Fruit fly (Drosophila melanogaster): Measurements from ENCODE around the gene hth.
A peak's percentile ranks its signal among the peaks of the same experiment; 100 is the strongest.

The hth gene

DNA sequence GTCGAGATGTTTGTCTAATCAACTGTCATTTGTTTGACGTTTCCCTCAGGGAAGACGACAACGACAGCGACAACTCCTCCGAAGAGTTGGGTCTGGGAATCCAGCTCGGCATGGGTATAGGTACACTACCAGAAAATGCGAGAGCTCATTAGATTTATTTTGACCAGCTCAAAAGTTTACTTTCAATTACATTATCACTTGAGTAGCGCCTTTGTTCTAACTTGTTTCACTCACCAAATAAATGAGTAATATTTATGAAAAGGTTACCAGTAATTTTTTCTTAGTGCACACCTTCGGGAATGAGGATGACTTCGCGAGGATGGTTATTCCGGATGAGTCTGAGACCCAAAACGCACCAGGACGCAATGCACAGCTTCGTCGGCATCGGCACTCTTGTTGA is 145.2 kb downstream of the hth start (continued):
- TF ChIP-seq CG2199 (GFP tag; IDR thresholded peaks at IDR 0.05) (0 out of 3 replicates have a peak, but pooled peaks have one; percentile 20), gsb (GFP tag; IDR thresholded peaks at IDR 0.05) (no peak), aop (GFP tag; IDR thresholded peaks at IDR 0.05) (no peak), CG11093 (GFP tag; IDR thresholded peaks at IDR 0.05) (no peak), CG4820 (GFP tag; optimal IDR thresholded peaks at IDR 0.05) (peak; percentile 67), Blimp-1 (GFP tag; optimal IDR thresholded peaks at IDR 0.05) (peak; percentile 54), Dbx (GFP tag; IDR thresholded peaks at IDR 0.05) (peak; percentile 56; the same call in 1 of the 3 replicates), CG9437 (GFP tag; optimal IDR thresholded peaks at IDR 0.05) (no peak), eve (GFP tag; optimal IDR thresholded peaks at IDR 0.05) (peak in 1 of 2 experiments; percentile 46), odd (GFP tag; optimal IDR thresholded peaks at IDR 0.05) (peak; percentile 34), ems (GFP tag; optimal IDR thresholded peaks at IDR 0.05) (peak; percentile 40), CG30403 (GFP tag; optimal IDR thresholded peaks at IDR 0.05) (peak; percentile 62), ap (GFP tag; IDR thresholded peaks at IDR 0.05) (peak; percentile 16; the same call in 1 of the 2 replicates), CG8359 (GFP tag; optimal IDR thresholded peaks at IDR 0.05; ENCODE audit: borderline replicate concordance) (peak; percentile 11), CG8281 (tag; optimal IDR thresholded peaks at IDR 0.05) (peak; percentile 37), Ets65A (GFP tag) (peak; percentile 82), CG6683 (GFP tag; optimal IDR thresholded peaks at IDR 0.05) (no peak), slbo (GFP tag; IDR thresholded peaks at IDR 0.05) (peak; percentile 56; the same call in 1 of the 2 replicates), esg (GFP tag; conservative IDR thresholded peaks at IDR 0.05) (peak; percentile 54), CG33557 (GFP tag; optimal IDR thresholded peaks at IDR 0.05) (no peak)

DNA sequence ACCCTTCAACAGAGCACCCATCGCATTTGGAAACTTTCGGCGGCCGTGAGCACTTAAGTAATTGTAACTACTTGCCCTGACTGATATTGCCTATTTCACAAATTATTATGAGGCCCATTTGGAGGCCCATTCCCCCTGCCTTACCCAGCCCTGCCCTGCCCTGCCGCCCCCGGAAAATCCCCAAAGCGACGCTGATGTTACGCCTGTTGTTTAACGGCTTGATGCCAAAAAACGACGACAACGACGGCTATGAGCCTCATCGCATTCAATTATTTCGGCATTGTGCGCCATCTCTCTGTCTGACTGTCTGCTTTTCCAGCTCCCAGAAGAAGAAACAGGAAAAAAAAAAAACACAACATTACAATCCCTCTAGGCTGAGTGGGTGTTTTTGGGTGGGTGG is 145.8 kb downstream of the hth start:
- TF ChIP-seq crp (GFP tag; optimal IDR thresholded peaks at IDR 0.05) (no peak), sisA (GFP tag; IDR thresholded peaks at IDR 0.05) (no peak), abd-A (tag; optimal IDR thresholded peaks at IDR 0.05) (peak; percentile 95), CG6272 (GFP tag; IDR thresholded peaks at IDR 0.05) (no peak), CG7839 (tag; optimal IDR thresholded peaks at IDR 0.05) (no peak), CG2202 (tag; optimal IDR thresholded peaks at IDR 0.05) (no peak), da (GFP tag; optimal IDR thresholded peaks at IDR 0.05) (no peak), CG7928 (GFP tag; optimal IDR thresholded peaks at IDR 0.05) (no peak), CG11696 (GFP tag; IDR thresholded peaks at IDR 0.05) (no peak), D19B (GFP tag; optimal IDR thresholded peaks at IDR 0.05) (no peak), crol (GFP tag; IDR thresholded peaks at IDR 0.05) (peak; percentile 36; the same call in 1 of the 2 replicates), CG17912 (GFP tag; optimal IDR thresholded peaks at IDR 0.05) (no peak), danr (GFP tag; IDR thresholded peaks at IDR 0.05) (no peak)

DNA sequence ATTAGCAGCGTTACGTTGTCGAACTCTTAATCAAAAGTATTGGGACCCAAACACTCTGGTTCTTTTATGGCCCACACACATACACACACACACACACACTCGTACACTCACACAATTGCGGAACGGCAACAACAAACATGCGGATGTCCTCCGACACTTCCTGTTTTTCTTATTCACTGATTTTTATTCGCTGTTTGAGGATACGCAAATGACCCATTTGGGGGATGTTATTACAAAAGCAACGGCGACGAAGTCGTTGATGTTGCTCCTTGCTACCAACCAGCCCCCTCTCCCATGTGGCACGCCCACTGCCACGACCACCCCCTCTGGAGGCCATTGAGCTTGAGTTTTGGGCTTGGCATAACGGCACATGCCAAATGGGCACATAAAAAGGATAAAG is 148.2 kb downstream of the hth start:
- TF ChIP-seq exex (tag; optimal IDR thresholded peaks at IDR 0.05) = peak; percentile 6
- peak; percentile 77 for TF ChIP-seq nerfin-1 (tag; optimal IDR thresholded peaks at IDR 0.05)
- TF ChIP-seq Dfd (GFP tag; optimal IDR thresholded peaks at IDR 0.05) = peak in 1 of 2 experiments; percentile 2
- no peak for TF ChIP-seq hb (GFP tag; IDR thresholded peaks at IDR 0.05; ENCODE audit: partially characterized antibody)
- TF ChIP-seq abd-A (tag; optimal IDR thresholded peaks at IDR 0.05) = peak; percentile 98
- TF ChIP-seq CG13894 (tag; optimal IDR thresholded peaks at IDR 0.05) = peak; percentile 5
- TF ChIP-seq Nf-YC (tag; optimal IDR thresholded peaks at IDR 0.05) = peak; percentile 65
- TF ChIP-seq Ets65A (GFP tag) = peak; percentile 68
- TF ChIP-seq CG7745 (tag; optimal IDR thresholded peaks at IDR 0.05) = no peak
- TF ChIP-seq Dll (GFP tag; IDR thresholded peaks at IDR 0.05; ENCODE audit: partially characterized antibody) = no peak
- TF ChIP-seq mirr (GFP tag; optimal IDR thresholded peaks at IDR 0.05) = peak; percentile 37

All from whole organism, embryonic.